Worm (Caenorhabditis elegans): ENCODE results near the gene C51E3.10.
A peak's percentile ranks its signal among the peaks of the same experiment; 100 is the strongest.

Gene C51E3.10

ce11 chrV:10202340-10202739 lies 41.4 kb upstream of the C51E3.10 start:
- TF ChIP-seq efl-1 (optimal IDR thresholded peaks at IDR 0.05): no peak
- peak in 1 of 2 experiments; percentile 91 for TF ChIP-seq efl-1 (GFP tag; optimal IDR thresholded peaks at IDR 0.05 in 1 of 2)
- TF ChIP-seq elt-2 (tag; optimal IDR thresholded peaks at IDR 0.05): peak; percentile 15
- TF ChIP-seq grh-1 (GFP tag; IDR thresholded peaks at IDR 0.05): no peak

- peak; percentile 16 for TF ChIP-seq nhr-20 (tag; optimal IDR thresholded peaks at IDR 0.05)
- no peak for TF ChIP-seq nhr-11 (tag; optimal IDR thresholded peaks at IDR 0.05)
- no peak for TF ChIP-seq ceh-88 (GFP tag; IDR thresholded peaks at IDR 0.05)
- TF ChIP-seq nhr-28 (tag; optimal IDR thresholded peaks at IDR 0.05): no peak
- no peak for TF ChIP-seq ama-1 (optimal IDR thresholded peaks at IDR 0.05)
- TF ChIP-seq blmp-1 (tag; optimal IDR thresholded peaks at IDR 0.05): peak; percentile 9
- TF ChIP-seq snpc-4 (tag; optimal IDR thresholded peaks at IDR 0.05): no peak
- no peak for TF ChIP-seq nhr-84 (tag; optimal IDR thresholded peaks at IDR 0.05)
- no peak for TF ChIP-seq snu-23 (GFP tag; optimal IDR thresholded peaks at IDR 0.05)
- no peak for TF ChIP-seq isw-1 (GFP tag; IDR thresholded peaks at IDR 0.05)
- TF ChIP-seq ets-5 (GFP tag; IDR thresholded peaks at IDR 0.05): no peak
These were observed 41.0 kb upstream of the C51E3.10 start, which contains the start of gene ZK856.7 for ce11 chrV:10201913-10202312. ZK856.7 (plus strand) TSS chrV:10202098.

DNA sequence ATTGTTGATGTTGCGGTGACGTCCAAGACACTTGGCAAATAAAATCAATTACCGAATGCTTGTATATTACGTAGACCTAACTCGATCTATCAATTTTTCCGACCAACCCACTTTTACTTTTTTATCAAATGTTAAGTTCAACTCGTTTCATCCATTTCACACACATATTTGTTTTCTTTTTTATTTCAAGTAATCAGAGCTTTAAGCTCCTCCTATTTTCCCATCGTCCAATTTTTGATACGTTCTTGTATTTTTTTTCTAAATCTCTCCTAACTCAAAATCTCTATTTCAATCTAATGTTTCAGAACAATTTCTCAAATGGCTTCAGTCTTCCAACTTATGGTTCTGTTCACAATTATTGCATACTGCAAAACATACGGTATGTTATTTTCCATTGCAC lies 37.5 kb upstream of the C51E3.10 start, which contains the start of gene ZK856.6:
Gene ZK856.6, plus strand, starts transcription at position 301 of the 400 bp plus-strand sequence.
- TF ChIP-seq nhr-47 (tag; optimal IDR thresholded peaks at IDR 0.05): no peak
- no peak for TF ChIP-seq ceh-8 (GFP tag; optimal IDR thresholded peaks at IDR 0.05)
- TF ChIP-seq ceh-88 (GFP tag; IDR thresholded peaks at IDR 0.05): no peak

ce11 chrV:10191242-10191641 lies 30.3 kb upstream of the C51E3.10 start:
- TF ChIP-seq ces-1 (GFP tag; optimal IDR thresholded peaks at IDR 0.05) (no peak), pag-3 (tag; optimal IDR thresholded peaks at IDR 0.05; ENCODE audit: borderline replicate concordance, insufficient read depth) (no peak), aha-1 (tag; optimal IDR thresholded peaks at IDR 0.05) (no peak), jun-1 (tag; optimal IDR thresholded peaks at IDR 0.05) (no peak), ceh-63 (GFP tag; optimal IDR thresholded peaks at IDR 0.05) (no peak), elt-3 (tag; optimal IDR thresholded peaks at IDR 0.05) (no peak), xbp-1 (tag; optimal IDR thresholded peaks at IDR 0.05) (no peak), nhr-12 (tag; optimal IDR thresholded peaks at IDR 0.05) (no peak), zag-1 (tag; optimal IDR thresholded peaks at IDR 0.05) (no peak), mef-2 (tag; optimal IDR thresholded peaks at IDR 0.05) (no peak), hlh-4 (tag; optimal IDR thresholded peaks at IDR 0.05) (no peak), unc-30 (tag; optimal IDR thresholded peaks at IDR 0.05) (no peak)

- TF ChIP-seq efl-3 (GFP tag; optimal IDR thresholded peaks at IDR 0.05) (no peak), nhr-85 (tag) (peak; percentile 58), efl-1 (optimal IDR thresholded peaks at IDR 0.05) (no peak), efl-1 (GFP tag; optimal IDR thresholded peaks at IDR 0.05 in 1 of 2) (peak in 1 of 2 experiments; percentile 66), lin-35 (GFP tag; optimal IDR thresholded peaks at IDR 0.05) (peak in 1 of 2 experiments; percentile 37), ztf-11 (tag; optimal IDR thresholded peaks at IDR 0.05) (no peak), grh-1 (GFP tag; IDR thresholded peaks at IDR 0.05) (no peak), nhr-71 (tag; optimal IDR thresholded peaks at IDR 0.05) (peak; percentile 22), elt-2 (tag; optimal IDR thresholded peaks at IDR 0.05) (peak; percentile 90)
These were observed 29.2 kb upstream of the C51E3.10 start, which contains the start of gene ZK856.5 for ce11 chrV:10190081-10190556. ZK856.5 (minus strand) TSS chrV:10190131.

DNA sequence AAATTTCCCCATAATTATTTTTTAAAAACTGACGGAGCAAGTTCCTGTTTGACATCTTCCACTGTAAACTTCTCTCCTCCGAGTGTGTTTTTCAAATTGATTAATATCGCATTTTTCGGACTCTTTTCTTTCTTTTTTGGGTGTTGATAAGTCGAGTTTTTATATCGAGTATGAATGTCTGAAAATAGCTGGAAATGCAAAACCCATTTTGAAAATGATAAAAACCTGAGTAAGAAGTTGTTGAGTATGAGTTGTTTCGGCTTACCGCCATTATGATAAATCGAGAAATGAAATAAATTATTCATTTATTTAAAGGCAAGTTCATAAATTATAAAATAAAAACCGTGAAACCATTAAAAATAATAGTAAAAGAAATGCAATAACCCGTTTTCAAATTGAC lies 24.8 kb upstream of the C51E3.10 start, which contains the start of gene ZK856.18:
Gene ZK856.18, minus strand, starts transcription at position 289 of the 400 bp plus-strand sequence.
- no peak for TF ChIP-seq nhr-71 (tag; optimal IDR thresholded peaks at IDR 0.05)
- no peak for TF ChIP-seq Y116A8C.19 (tag; optimal IDR thresholded peaks at IDR 0.05; ENCODE audit: borderline replicate concordance)
- TF ChIP-seq mab-9 (GFP tag; IDR thresholded peaks at IDR 0.05): no peak
- TF ChIP-seq lir-3 (tag; optimal IDR thresholded peaks at IDR 0.05; ENCODE audit: poor library complexity): no peak
